Fruit fly (Drosophila melanogaster): ENCODE measurements around the gene Tsp74F.

dm6 chr3L:17933065-17933464 is 37.4 kb upstream of the Tsp74F start:
- no peak for TF ChIP-seq Ets98B (GFP tag; IDR thresholded peaks at IDR 0.05)
- no peak for TF ChIP-seq CG17806 (tag; optimal IDR thresholded peaks at IDR 0.05)
- TF ChIP-seq CG9948 (tag; optimal IDR thresholded peaks at IDR 0.05) = no peak
- no peak for TF ChIP-seq CG15710 (tag; optimal IDR thresholded peaks at IDR 0.05)
- TF ChIP-seq CG14655 (GFP tag; optimal IDR thresholded peaks at IDR 0.05) = no peak
- no peak for TF ChIP-seq CG4496 (GFP tag; IDR thresholded peaks at IDR 0.05)
- TF ChIP-seq CG12605 (GFP tag; IDR thresholded peaks at IDR 0.05) = no peak

Measured in whole organism, pupa.